Fruit fly (Drosophila melanogaster): ENCODE data around the gene MKP-4.

MKP-4 gene

dm6 chrX:19613473-19613872, 9.4 kb upstream of the MKP-4 start (continued):
- TF ChIP-seq zf30C (GFP tag; optimal IDR thresholded peaks at IDR 0.05) (no peak), abd-A (tag; optimal IDR thresholded peaks at IDR 0.05) (no peak), CG15696 (tag; optimal IDR thresholded peaks at IDR 0.05) (no peak), Elba2 (GFP tag; optimal IDR thresholded peaks at IDR 0.05) (no peak), klu (GFP tag; IDR thresholded peaks at IDR 0.05) (no peak), Meics (GFP tag; optimal IDR thresholded peaks at IDR 0.05) (peak; percentile 83), CG2678 (tag; optimal IDR thresholded peaks at IDR 0.05) (no peak), ro (GFP tag; IDR thresholded peaks at IDR 0.05) (no peak), CG1233 (GFP tag; optimal IDR thresholded peaks at IDR 0.05) (peak; percentile 71), tup (GFP tag; optimal IDR thresholded peaks at IDR 0.05) (no peak), stwl (tag; optimal IDR thresholded peaks at IDR 0.05) (peak; percentile 76), CG3065 (GFP tag; optimal IDR thresholded peaks at IDR 0.05) (no peak), TFAM (GFP tag; optimal IDR thresholded peaks at IDR 0.05) (no peak), CG9932 (GFP tag; IDR thresholded peaks at IDR 0.05) (no peak), CG14014 (GFP tag; IDR thresholded peaks at IDR 0.05) (peak; percentile 14; the same call in 1 of the 2 replicates), CG16779 (GFP tag; IDR thresholded peaks at IDR 0.05) (no peak), Fer1 (GFP tag; optimal IDR thresholded peaks at IDR 0.05) (peak; percentile 84), twi (tag; optimal IDR thresholded peaks at IDR 0.05) (no peak), Doc3 (GFP tag; IDR thresholded peaks at IDR 0.05; ENCODE audit: partially characterized antibody) (no peak), MESR4 (GFP tag; optimal IDR thresholded peaks at IDR 0.05) (peak; percentile 44), HHEX (GFP tag; optimal IDR thresholded peaks at IDR 0.05) (peak; percentile 64), ranshi (GFP tag; IDR thresholded peaks at IDR 0.05) (no peak; the same call in 1 of the 2 replicates), CG15601 (tag; optimal IDR thresholded peaks at IDR 0.05) (peak; percentile 40), CG7839 (tag; optimal IDR thresholded peaks at IDR 0.05) (no peak), CG4820 (GFP tag; optimal IDR thresholded peaks at IDR 0.05) (no peak), Neu2 (GFP tag; optimal IDR thresholded peaks at IDR 0.05; ENCODE audit: borderline replicate concordance) (no peak), ham (GFP tag; IDR thresholded peaks at IDR 0.05) (no peak), grau (tag; optimal IDR thresholded peaks at IDR 0.05) (peak; percentile 44), az2 (GFP tag; optimal IDR thresholded peaks at IDR 0.05) (no peak), oc (tag; optimal IDR thresholded peaks at IDR 0.05) (no peak), bab2 (GFP tag; optimal IDR thresholded peaks at IDR 0.05) (no peak), CG10209 (GFP tag; optimal IDR thresholded peaks at IDR 0.05) (no peak), CG17912 (GFP tag; optimal IDR thresholded peaks at IDR 0.05) (peak; percentile 86), E2f2 (GFP tag; IDR thresholded peaks at IDR 0.05) (peak; percentile 83), fu2 (GFP tag; optimal IDR thresholded peaks at IDR 0.05) (no peak), ac (GFP tag; optimal IDR thresholded peaks at IDR 0.05) (no peak), tio (GFP tag; optimal IDR thresholded peaks at IDR 0.05) (no peak), CrebB (tag; optimal IDR thresholded peaks at IDR 0.05) (peak; percentile 81), Drgx (GFP tag; IDR thresholded peaks at IDR 0.05) (no peak), NFAT (GFP tag; IDR thresholded peaks at IDR 0.05) (no peak), gsb (GFP tag; IDR thresholded peaks at IDR 0.05) (0 out of 2 replicates have a peak, but pooled peaks have one; percentile 9), ewg (GFP tag; optimal IDR thresholded peaks at IDR 0.05) (no peak), slp2 (GFP tag; optimal IDR thresholded peaks at IDR 0.05) (no peak), ci (GFP tag; IDR thresholded peaks at IDR 0.05) (peak; percentile 89), CG4854 (GFP tag; optimal IDR thresholded peaks at IDR 0.05) (no peak), tap (tag; optimal IDR thresholded peaks at IDR 0.05) (no peak), Eip74EF (GFP tag; optimal IDR thresholded peaks at IDR 0.05) (peak in 1 of 2 experiments; percentile 32), CG6254 (GFP tag; optimal IDR thresholded peaks at IDR 0.05) (peak; percentile 13), CG2116 (GFP tag; optimal IDR thresholded peaks at IDR 0.05) (peak; percentile 94), fd64A (GFP tag; optimal IDR thresholded peaks at IDR 0.05) (peak; percentile 53), CG1603 (tag; optimal IDR thresholded peaks at IDR 0.05) (peak; percentile 81)

Measured in whole organism, embryonic.